Worm (Caenorhabditis elegans) whole organism, young adult: ENCODE results near the gene hrg-6.

Experiments used
- C06A6.2 ChIP-seq: fragments of 200-800 bp; sonication (Bioruptor generic); conservative IDR thresholded peaks from 2 replicates; pipeline ENCODE4 v1.3.6; 2022; ENCODE audit warnings: missing genetic modification characterization, missing compliant biosample characterization
- lir-1 ChIP-seq: fragments of 200-800 bp; sonication (Bioruptor generic); conservative IDR thresholded peaks from 2 replicates; pipeline ENCODE4 v1.3.6; 2022; ENCODE audit warnings: missing genetic modification reagents, missing genetic modification characterization, missing compliant biosample characterization
- ztf-28 ChIP-seq: fragments of 200-800 bp; sonication (Bioruptor generic); IDR thresholded peaks from 2 replicates; pipeline ENCODE4 v1.3.6; 2022; ENCODE audit warnings: missing genetic modification reagents, missing genetic modification characterization, missing compliant biosample characterization

ce11 chrIV:11030117-11030516 is 2.3 kb upstream of the hrg-6 start:
- TF ChIP-seq ztf-28 (GFP tag; lab: Robert Waterston, UW) (no peak), lir-1 (no peak), C06A6.2 (GFP tag; lab: Robert Waterston, UW) (no peak)
